Worm (Caenorhabditis elegans) whole organism, L4 larva: Measurements from ENCODE around the gene ZK813.4.

Source experiments
- F44E2.7 ChIP-seq: fragments of 200-800 bp; sonication (Bioruptor generic); IDR thresholded peaks from 2 replicates; pipeline ENCODE4 v2.1.2; 2022; ENCODE audit warnings: missing genetic modification characterization, missing compliant biosample characterization
- F49E8.2 ChIP-seq: sonication (generic microtip); optimal IDR thresholded peaks from 2 replicates; lab custom pipeline; 2016; ENCODE audit warnings: missing compliant biosample characterization, mild to moderate bottlenecking, missing genetic modification characterization, borderline replicate concordance
- R02D3.7 ChIP-seq: fragments of 150-350 bp; sonication (generic microtip); optimal IDR thresholded peaks from 3 replicates; lab custom pipeline; 2014; ENCODE audit warnings: missing biosample characterization, missing genetic modification characterization
- aha-1 ChIP-seq: fragments of 150-350 bp; peaks from one replicate; lab custom pipeline; 2014; ENCODE audit warnings: missing biosample characterization, missing genetic modification characterization
- ceh-82 ChIP-seq: sonication (generic microtip); optimal IDR thresholded peaks from 2 replicates; lab custom pipeline; 2017; ENCODE audit warnings: missing biosample characterization, missing genetic modification characterization
- daf-19 ChIP-seq: fragments of 200-800 bp; sonication (Bioruptor generic); conservative IDR thresholded peaks from 2 replicates; pipeline ENCODE4 v1.3.6; 2022; ENCODE audit warnings: missing genetic modification characterization, missing compliant biosample characterization
- dmd-6 ChIP-seq: fragments of 200-800 bp; sonication (Bioruptor generic); IDR thresholded peaks from 2 replicates; pipeline ENCODE4 v1.3.6; 2022; ENCODE audit warnings: missing genetic modification reagents, missing genetic modification characterization, missing compliant biosample characterization
- dpl-1 ChIP-seq: fragments of 150-350 bp; optimal IDR thresholded peaks from 2 replicates; lab custom pipeline; 2014; ENCODE audit warnings: missing biosample characterization, missing genetic modification reagents, missing genetic modification characterization
- egl-43 ChIP-seq: fragments of 200-800 bp; sonication (Bioruptor generic); IDR thresholded peaks from 2 replicates; pipeline ENCODE4 v1.3.6; 2022; ENCODE audit warnings: missing genetic modification reagents, missing genetic modification characterization, missing compliant biosample characterization
- fkh-10 ChIP-seq: fragments of 150-350 bp; optimal IDR thresholded peaks from 2 replicates; lab custom pipeline; 2014; ENCODE audit warnings: missing biosample characterization, missing genetic modification reagents, missing genetic modification characterization
- hif-1 ChIP-seq, 2 experiments: sonication (generic microtip); optimal IDR thresholded peaks; 2 replicates each; lab custom pipeline; 2016 to 2017; ENCODE audit warnings: missing compliant biosample characterization in 2 of 2, missing genetic modification characterization in 2 of 2, missing genetic modification reagents in 2 of 2, missing genotype in 2 of 2, mild to moderate bottlenecking in 1 of 2
- hlh-30 ChIP-seq: sonication (generic microtip); optimal IDR thresholded peaks from 2 replicates; lab custom pipeline; 2017; ENCODE audit warnings: antibody characterized with exemption, mild to moderate bottlenecking, missing genetic modification characterization, missing compliant biosample characterization; ENCODE audit not compliant: insufficient read depth
- jun-1 ChIP-seq: fragments of 150-350 bp; optimal IDR thresholded peaks from 2 replicates; lab custom pipeline; 2014; ENCODE audit warnings: missing biosample characterization, missing genetic modification reagents, missing genetic modification characterization
- lim-7 ChIP-seq: fragments of 200-800 bp; sonication (Bioruptor generic); IDR thresholded peaks from 2 replicates; pipeline ENCODE4 v1.3.6; 2022; ENCODE audit warnings: missing genetic modification characterization, missing compliant biosample characterization
- lin-39 ChIP-seq: fragments of 150-350 bp; optimal IDR thresholded peaks from 2 replicates; lab custom pipeline; 2014; ENCODE audit warnings: missing biosample characterization, missing genetic modification reagents, missing genetic modification characterization
- mep-1 ChIP-seq: fragments of 150-350 bp; sonication (generic microtip); optimal IDR thresholded peaks from 3 replicates; lab custom pipeline; 2014; ENCODE audit warnings: missing biosample characterization, missing genetic modification characterization
- mes-2 ChIP-seq: sonication (generic microtip); optimal IDR thresholded peaks from 2 replicates; lab custom pipeline; 2016; ENCODE audit warnings: missing genotype, mild to moderate bottlenecking, missing genetic modification characterization, missing compliant biosample characterization; ENCODE audit not compliant: poor library complexity, severe bottlenecking
- nhr-111 ChIP-seq: fragments of 200-800 bp; sonication (Bioruptor generic); optimal IDR thresholded peaks from 2 replicates; lab custom pipeline; 2018; ENCODE audit warnings: mild to moderate bottlenecking, missing genetic modification characterization, missing compliant biosample characterization
- nhr-41 ChIP-seq: fragments of 200-800 bp; sonication (Bioruptor generic); IDR thresholded peaks from 2 replicates; pipeline ENCODE4 v1.3.6; 2022; ENCODE audit warnings: missing genetic modification reagents, missing genetic modification characterization, missing compliant biosample characterization
- nhr-77 ChIP-seq: fragments of 150-350 bp; optimal IDR thresholded peaks from 2 replicates; lab custom pipeline; 2014; ENCODE audit warnings: missing biosample characterization, missing genetic modification characterization
- pha-4 ChIP-seq, 2 experiments: fragments of 150-350 bp in 1 of 2; fragments of 200-800 bp in 1 of 2; sonication (Bioruptor generic) in 1 of 2; IDR thresholded peaks in 1 of 2; optimal IDR thresholded peaks in 1 of 2; 2 replicates each; pipeline versions ENCODE4 v1.3.6 to Lab custom; 2014 to 2022; ENCODE audit warnings: missing genetic modification characterization in 2 of 2, missing genetic modification reagents in 2 of 2, missing biosample characterization in 1 of 2, missing compliant biosample characterization in 1 of 2
- rbr-2 ChIP-seq: sonication (generic microtip); optimal IDR thresholded peaks from 2 replicates; lab custom pipeline; 2016; ENCODE audit warnings: missing genotype, missing genetic modification characterization, missing compliant biosample characterization
- set-16 ChIP-seq: fragments of 200-800 bp; sonication (Bioruptor generic); IDR thresholded peaks from 2 replicates; pipeline ENCODE4 v1.3.6; 2022; ENCODE audit warnings: missing genetic modification reagents, missing genetic modification characterization, missing compliant biosample characterization
- snpc-4 ChIP-seq: fragments of 150-350 bp; optimal IDR thresholded peaks from 2 replicates; lab custom pipeline; 2014; ENCODE audit warnings: missing biosample characterization, missing genetic modification characterization
- spr-3 ChIP-seq: fragments of 200-800 bp; sonication (Bioruptor generic); optimal IDR thresholded peaks from 2 replicates; lab custom pipeline; 2018; ENCODE audit warnings: mild to moderate bottlenecking, missing genetic modification characterization, missing compliant biosample characterization
- unc-130 ChIP-seq: sonication (generic microtip); optimal IDR thresholded peaks from 2 replicates; lab custom pipeline; 2016; ENCODE audit warnings: missing genetic modification reagents, missing genetic modification characterization, missing compliant biosample characterization
- unc-62 ChIP-seq, 3 experiments: fragments of 150-350 bp in 1 of 3; sonication (generic microtip); optimal IDR thresholded peaks in 2 of 3; peaks in 1 of 3; 1 replicate in 1 of 3; 2 replicates in 2 of 3; lab custom pipeline; 2014 to 2017; ENCODE audit warnings: missing biosample characterization in 3 of 3, missing genetic modification characterization in 3 of 3, missing genetic modification reagents in 3 of 3, missing genotype in 1 of 3
- zag-1 ChIP-seq: fragments of 150-350 bp; optimal IDR thresholded peaks from 2 replicates; lab custom pipeline; 2014; ENCODE audit warnings: missing biosample characterization, missing genetic modification characterization

Gene ZK813.4

ce11 chrX:3396735-3397134, 33.2 kb downstream of the ZK813.4 start:
- TF ChIP-seq lin-39 (tag; lab: Kevin White, UChicago): no peak
- peak; percentile 29 for TF ChIP-seq aha-1 (tag; lab: Kevin White, UChicago)
- no peak for TF ChIP-seq nhr-77 (tag; lab: Kevin White, UChicago)
- TF ChIP-seq nhr-111 (GFP tag; lab: Kevin White, UChicago): no peak
- TF ChIP-seq lim-7 (GFP tag; lab: Robert Waterston, UW): no peak
- TF ChIP-seq jun-1 (tag; lab: Kevin White, UChicago): no peak

- TF ChIP-seq egl-43 (no peak), spr-3 (GFP tag; lab: Kevin White, UChicago) (no peak), daf-19 (GFP tag; lab: Robert Waterston, UW) (no peak), snpc-4 (tag; lab: Kevin White, UChicago) (no peak), R02D3.7 (tag; lab: Kevin White, UChicago) (no peak), unc-62 (GFP tag; optimal IDR thresholded peaks at IDR 0.05 in 1 of 2; lab: Kevin White, UChicago) (no peak), unc-62 (tag; optimal IDR thresholded peaks at IDR 0.05; lab: Kevin White, UChicago) (no peak), hif-1 (tag; optimal IDR thresholded peaks at IDR 0.05; lab: Kevin White, UChicago) (no peak)
These were observed 36.4 kb downstream of the ZK813.4 start, which contains the start of gene slcf-2 for ce11 chrX:3393562-3393961. Gene slcf-2 (plus strand): TSS chrX:3393862.

- TF ChIP-seq zag-1 (no peak), egl-43 (no peak), unc-62 (GFP tag; optimal IDR thresholded peaks at IDR 0.05 in 1 of 2; lab: Kevin White, UChicago) (peak in 1 of 2 experiments; percentile 43), unc-62 (tag; optimal IDR thresholded peaks at IDR 0.05; lab: Kevin White, UChicago) (no peak)
These were observed 44.6 kb downstream of the ZK813.4 start, which contains the start of gene acp-1 for ce11 chrX:3385362-3385761. Gene acp-1 (minus strand): TSS chrX:3385462.

ce11 chrX:3380167-3380566, 49.8 kb downstream of the ZK813.4 start, which contains the start of gene ZK563.7:
Gene ZK563.7 (plus strand): TSS chrX:3380467.
- TF ChIP-seq ceh-82 (tag; lab: Kevin White, UChicago): no peak

- no peak for TF ChIP-seq F44E2.7 (GFP tag; lab: Robert Waterston, UW)
- peak; percentile 41 for TF ChIP-seq dpl-1 (GFP tag; lab: Kevin White, UChicago)
- peak; percentile 12 for TF ChIP-seq fkh-10
- TF ChIP-seq nhr-41 (GFP tag; lab: Robert Waterston, UW): no peak
- TF ChIP-seq rbr-2 (tag; lab: Kevin White, UChicago): peak; percentile 14
- peak; percentile 46 for TF ChIP-seq mep-1 (tag; lab: Kevin White, UChicago)
- no peak for TF ChIP-seq set-16 (GFP tag; lab: Robert Waterston, UW)
- TF ChIP-seq dmd-6: peak; percentile 38
- no peak for TF ChIP-seq pha-4 (GFP tag; IDR thresholded peaks at IDR 0.05; lab: Robert Waterston, UW)
- no peak for TF ChIP-seq pha-4 (tag; optimal IDR thresholded peaks at IDR 0.05; lab: Kevin White, UChicago)
- TF ChIP-seq hif-1 (tag; optimal IDR thresholded peaks at IDR 0.05; lab: Kevin White, UChicago): peak in 1 of 2 experiments; percentile 75
- TF ChIP-seq mes-2 (tag; lab: Kevin White, UChicago): peak; percentile 95
- TF ChIP-seq F49E8.2: no peak
- TF ChIP-seq unc-130: peak; percentile 9
- TF ChIP-seq hlh-30: peak; percentile 39
- TF ChIP-seq aha-1 (tag; lab: Kevin White, UChicago): peak; percentile 85
- TF ChIP-seq, all 104 proteins: peak for 10
These were observed 50.8 kb downstream of the ZK813.4 start, which contains the start of gene sorf-1 for ce11 chrX:3379114-3379513. Gene sorf-1 (minus strand): TSS chrX:3379248.
